Worm (Caenorhabditis elegans) whole organism, L1 larva: Measurements from ENCODE around the gene nhr-138.

Experiments
- C34B4.2 ChIP-seq: sonication (generic microtip); optimal IDR thresholded peaks from 2 replicates; lab custom pipeline; 2017; ENCODE audit warnings: mild to moderate bottlenecking, missing genetic modification characterization, missing compliant biosample characterization
- aha-1 ChIP-seq: fragments of 150-350 bp; optimal IDR thresholded peaks from 2 replicates; lab custom pipeline; 2014; ENCODE audit warnings: missing biosample characterization, missing genetic modification characterization
- blmp-1 ChIP-seq: fragments of 150-350 bp; optimal IDR thresholded peaks from 2 replicates; lab custom pipeline; 2014; ENCODE audit warnings: missing biosample characterization, missing genetic modification characterization
- ceh-63 ChIP-seq: fragments of 200-800 bp; sonication (Bioruptor generic); optimal IDR thresholded peaks from 2 replicates; lab custom pipeline; 2018; ENCODE audit warnings: mild to moderate bottlenecking, missing genetic modification characterization, missing compliant biosample characterization
- ceh-8 ChIP-seq: fragments of 200-800 bp; sonication (Bioruptor generic); optimal IDR thresholded peaks from 2 replicates; lab custom pipeline; 2018; ENCODE audit warnings: mild to moderate bottlenecking, missing genetic modification characterization, moderate library complexity, missing compliant biosample characterization
- dpl-1 ChIP-seq, 3 experiments: fragments of 150-350 bp in 2 of 3; sonication (generic microtip) in 1 of 3; optimal IDR thresholded peaks; 2 replicates each; lab custom pipeline; 2014 to 2017; ENCODE audit warnings: missing biosample characterization in 3 of 3, missing genetic modification characterization in 3 of 3, missing genetic modification reagents in 3 of 3
- dsc-1 ChIP-seq: sonication (generic microtip); optimal IDR thresholded peaks from 2 replicates; lab custom pipeline; 2016; ENCODE audit warnings: mild to moderate bottlenecking, missing genetic modification characterization, missing compliant biosample characterization
- egl-27 ChIP-seq, 2 experiments: fragments of 150-350 bp in 1 of 2; sonication (generic microtip); optimal IDR thresholded peaks; 3 replicates each; lab custom pipeline; 2017 to 2018; ENCODE audit warnings: missing biosample characterization in 2 of 2, missing genetic modification characterization in 2 of 2, missing genetic modification reagents in 2 of 2
- ets-5 ChIP-seq: fragments of 200-800 bp; sonication (Bioruptor generic); IDR thresholded peaks from 2 replicates; pipeline ENCODE4 v1.3.6; 2022; ENCODE audit warnings: missing genetic modification characterization, missing compliant biosample characterization
- fkh-4 ChIP-seq: sonication (generic microtip); optimal IDR thresholded peaks from 2 replicates; lab custom pipeline; 2016; ENCODE audit warnings: missing compliant biosample characterization, missing genetic modification characterization, borderline replicate concordance
- hlh-17 ChIP-seq: fragments of 200-800 bp; sonication (Bioruptor generic); optimal IDR thresholded peaks from 2 replicates; lab custom pipeline; 2018; ENCODE audit warnings: missing genetic modification characterization, mild to moderate bottlenecking, missing compliant biosample characterization, moderate library complexity, borderline replicate concordance
- hpl-2 ChIP-seq: fragments of 150-350 bp; optimal IDR thresholded peaks from 2 replicates; lab custom pipeline; 2014; ENCODE audit warnings: missing biosample characterization, missing genetic modification reagents, missing genetic modification characterization
- isw-1 ChIP-seq: fragments of 200-800 bp; sonication (Bioruptor generic); IDR thresholded peaks from 2 replicates; pipeline ENCODE4 v1.3.6; 2022; ENCODE audit warnings: missing genetic modification characterization, missing compliant biosample characterization
- jun-1 ChIP-seq: fragments of 150-350 bp; optimal IDR thresholded peaks from 2 replicates; lab custom pipeline; 2014; ENCODE audit warnings: missing biosample characterization, missing genetic modification reagents, missing genetic modification characterization
- lin-35 ChIP-seq, 2 experiments: fragments of 150-350 bp; optimal IDR thresholded peaks; 2 replicates each; lab custom pipeline; 2014; ENCODE audit warnings: missing biosample characterization in 2 of 2, missing genetic modification characterization in 2 of 2, missing genetic modification reagents in 2 of 2
- lir-3 ChIP-seq: sonication (generic microtip); optimal IDR thresholded peaks from 2 replicates; lab custom pipeline; 2016; ENCODE audit warnings: mild to moderate bottlenecking, missing genetic modification characterization, moderate library complexity, missing compliant biosample characterization; ENCODE audit not compliant: poor library complexity
- lsy-2 ChIP-seq, 2 experiments: fragments of 150-350 bp; optimal IDR thresholded peaks; 2 replicates each; lab custom pipeline; 2014; ENCODE audit warnings: missing biosample characterization in 2 of 2, missing genetic modification characterization in 2 of 2
- mab-9 ChIP-seq: fragments of 200-800 bp; sonication (Bioruptor generic); IDR thresholded peaks from 2 replicates; pipeline ENCODE4 v1.3.6; 2022; ENCODE audit warnings: missing genetic modification reagents, missing genetic modification characterization, missing compliant biosample characterization
- mdl-1 ChIP-seq, 2 experiments: fragments of 150-350 bp; optimal IDR thresholded peaks; 2 replicates each; lab custom pipeline; 2014 to 2017; ENCODE audit warnings: missing biosample characterization in 2 of 2, missing genetic modification characterization in 2 of 2, inconsistent platforms in 1 of 2
- mef-2 ChIP-seq: fragments of 150-350 bp; optimal IDR thresholded peaks from 2 replicates; lab custom pipeline; 2014; ENCODE audit warnings: missing biosample characterization, missing genetic modification characterization
- nhr-28 ChIP-seq: fragments of 150-350 bp; optimal IDR thresholded peaks from 2 replicates; lab custom pipeline; 2014; ENCODE audit warnings: missing biosample characterization, missing genetic modification characterization
- nhr-71 ChIP-seq: sonication (generic microtip); optimal IDR thresholded peaks from 2 replicates; lab custom pipeline; 2016; ENCODE audit warnings: mild to moderate bottlenecking, missing genetic modification characterization, moderate library complexity, missing compliant biosample characterization
- nhr-77 ChIP-seq: fragments of 150-350 bp; optimal IDR thresholded peaks from 2 replicates; lab custom pipeline; 2014; ENCODE audit warnings: missing biosample characterization, missing genetic modification characterization
- nhr-84 ChIP-seq: sonication (generic microtip); optimal IDR thresholded peaks from 2 replicates; lab custom pipeline; 2017; ENCODE audit warnings: missing biosample characterization, missing genetic modification characterization
- skn-1 ChIP-seq: fragments of 150-350 bp; optimal IDR thresholded peaks from 2 replicates; lab custom pipeline; 2014; ENCODE audit warnings: missing biosample characterization, missing genetic modification characterization
- snpc-4 ChIP-seq: fragments of 150-350 bp; optimal IDR thresholded peaks from 2 replicates; lab custom pipeline; 2014; ENCODE audit warnings: missing biosample characterization, missing genetic modification characterization
- snu-23 ChIP-seq: sonication (generic microtip); optimal IDR thresholded peaks from 2 replicates; lab custom pipeline; 2016; ENCODE audit warnings: missing genetic modification characterization, missing compliant biosample characterization
- unc-30 ChIP-seq: sonication (generic microtip); optimal IDR thresholded peaks from 2 replicates; lab custom pipeline; 2017; ENCODE audit warnings: missing biosample characterization, missing genetic modification characterization
- unc-98 ChIP-seq: fragments of 200-800 bp; sonication (Bioruptor generic); IDR thresholded peaks from 2 replicates; pipeline ENCODE4 v1.3.6; 2022; ENCODE audit warnings: missing genetic modification characterization, missing compliant biosample characterization
- xbp-1 ChIP-seq: sonication (generic microtip); optimal IDR thresholded peaks from 2 replicates; lab custom pipeline; 2016; ENCODE audit warnings: missing genetic modification characterization, missing compliant biosample characterization

nhr-138 gene

ce11 chrIV:9777535-9777934 lies 52.5 kb downstream of the nhr-138 start, which contains the start of gene sna-2 (continued):
- peak; percentile 83 for TF ChIP-seq lir-3
- no peak for TF ChIP-seq nhr-84 (tag; lab: Kevin White, UChicago)
- no peak for TF ChIP-seq hpl-2 (GFP tag; lab: Kevin White, UChicago)
- TF ChIP-seq egl-27 (tag; optimal IDR thresholded peaks at IDR 0.05; lab: Kevin White, UChicago): no peak
- TF ChIP-seq nhr-77: no peak
- no peak for TF ChIP-seq nhr-28 (tag; lab: Kevin White, UChicago)
- TF ChIP-seq mdl-1 (tag; optimal IDR thresholded peaks at IDR 0.05; lab: Kevin White, UChicago): no peak
- TF ChIP-seq isw-1 (GFP tag; lab: Robert Waterston, UW): peak; percentile 33; the same call in 1 of the 2 replicates
- peak; percentile 4 for TF ChIP-seq fkh-4
- TF ChIP-seq unc-30 (tag; lab: Kevin White, UChicago): no peak
- TF ChIP-seq aha-1 (tag; lab: Kevin White, UChicago): no peak

DNA sequence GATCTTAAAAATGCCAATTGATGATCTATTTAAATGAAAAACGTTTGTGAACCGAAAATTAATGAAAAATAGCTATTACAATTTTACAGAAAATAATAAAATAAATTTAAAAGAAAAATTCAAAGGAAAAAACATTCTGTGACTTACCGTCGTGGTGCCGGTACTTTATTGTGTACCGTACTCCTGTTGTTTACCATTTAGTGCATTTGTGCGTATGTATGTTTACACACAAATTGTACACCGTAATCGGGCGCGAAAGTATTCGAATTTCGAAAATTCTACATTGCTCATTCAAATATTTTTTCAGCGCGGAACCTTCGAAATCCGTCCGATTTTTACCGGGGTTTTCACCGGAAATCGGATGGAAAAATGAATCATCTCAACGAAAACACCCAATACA lies 53.0 kb downstream of the nhr-138 start, which contains the start of gene T13F2.6:
TSS of gene T13F2.6 (plus strand) at position 306 of the 400 bp plus-strand sequence.
- TF ChIP-seq nhr-71 (tag; lab: Kevin White, UChicago): no peak
- TF ChIP-seq mef-2: no peak
- no peak for TF ChIP-seq C34B4.2 (tag; lab: Kevin White, UChicago)
- no peak for TF ChIP-seq dsc-1 (tag; lab: Kevin White, UChicago)
- no peak for TF ChIP-seq ets-5 (GFP tag; lab: Robert Waterston, UW)
- TF ChIP-seq snu-23 (GFP tag; lab: Kevin White, UChicago): no peak
- TF ChIP-seq dpl-1 (GFP tag; optimal IDR thresholded peaks at IDR 0.05; lab: Kevin White, UChicago): no peak
- TF ChIP-seq skn-1 (tag; lab: Kevin White, UChicago): no peak
- no peak for TF ChIP-seq blmp-1 (tag; lab: Kevin White, UChicago)
- no peak for TF ChIP-seq ceh-8 (GFP tag; lab: Kevin White, UChicago)
- TF ChIP-seq unc-98: no peak
- TF ChIP-seq ceh-63: no peak
- TF ChIP-seq isw-1 (GFP tag; lab: Robert Waterston, UW): no peak
- TF ChIP-seq lin-35 (GFP tag; optimal IDR thresholded peaks at IDR 0.05; lab: Kevin White, UChicago): no peak
- no peak for TF ChIP-seq mab-9 (GFP tag; lab: Robert Waterston, UW)
- TF ChIP-seq jun-1 (tag; lab: Kevin White, UChicago): no peak
- no peak for TF ChIP-seq hlh-17
- no peak for TF ChIP-seq xbp-1
- TF ChIP-seq snpc-4 (tag; lab: Kevin White, UChicago): no peak
- no peak for TF ChIP-seq lsy-2 (tag; optimal IDR thresholded peaks at IDR 0.05; lab: Kevin White, UChicago)
